Fruit fly (Drosophila melanogaster): ENCODE data around the gene PH4alphaSG1.

DNA sequence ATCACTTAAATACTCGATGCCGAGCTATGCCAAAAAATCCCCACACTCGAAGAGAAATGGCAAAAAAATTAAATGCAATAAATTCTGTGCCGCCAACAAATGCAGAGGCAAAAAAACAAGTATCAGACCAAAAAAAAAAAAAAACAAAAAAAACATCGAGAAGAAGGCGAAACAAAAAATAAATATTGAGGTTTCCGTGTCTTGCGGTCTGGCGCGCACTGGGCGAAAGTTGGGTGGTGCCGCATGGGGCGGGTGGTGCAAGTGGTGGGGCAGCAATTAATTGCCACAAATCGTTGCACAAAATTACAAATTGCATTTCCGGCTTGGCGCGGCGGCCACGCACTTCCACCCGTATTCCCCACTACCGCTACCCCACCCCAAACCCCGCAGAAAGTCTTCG lies 29.0 kb upstream of the PH4alphaSG1 start:
- TF ChIP-seq CG8478 (optimal IDR thresholded peaks at IDR 0.05): no peak
- no peak for TF ChIP-seq CTCF (optimal IDR thresholded peaks at IDR 0.05)

All from S2 (cell line).